Worm (Caenorhabditis elegans): ENCODE results near the gene F38C2.7.

F38C2.7 gene

ce11 chrIV:16238555-16238954, 38.6 kb downstream of the F38C2.7 start, which contains the start of gene srw-61:
Gene srw-61, minus strand, starts transcription at chrIV:16238655.
- TF ChIP-seq nhr-20 (tag; optimal IDR thresholded peaks at IDR 0.05) (no peak), dpl-1 (GFP tag; optimal IDR thresholded peaks at IDR 0.05) (no peak), hpl-2 (GFP tag; optimal IDR thresholded peaks at IDR 0.05) (no peak), lin-35 (GFP tag; optimal IDR thresholded peaks at IDR 0.05) (no peak), efl-1 (optimal IDR thresholded peaks at IDR 0.05) (no peak), efl-1 (GFP tag; optimal IDR thresholded peaks at IDR 0.05 in 1 of 2) (peak in 1 of 2 experiments; percentile 45)

DNA sequence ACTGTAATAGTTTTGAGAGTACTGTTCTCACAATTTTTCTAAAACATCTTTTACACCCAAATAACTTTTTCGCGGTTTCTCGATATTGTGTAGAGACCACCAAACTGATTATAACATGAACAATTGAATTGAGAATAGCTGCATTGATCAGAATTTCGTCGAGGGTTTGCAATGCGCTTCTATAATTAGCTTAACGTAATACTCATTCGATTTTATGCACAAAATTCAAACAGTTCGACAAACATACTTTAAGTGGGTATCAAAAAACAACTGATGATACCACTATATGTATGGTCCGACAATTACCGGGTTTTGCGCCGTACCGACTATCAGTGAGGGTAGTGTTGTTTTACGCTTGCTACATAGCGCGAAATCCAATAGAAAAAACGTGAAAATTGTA, 40.4 kb downstream of the F38C2.7 start:
- TF ChIP-seq sup-37 (GFP tag; optimal IDR thresholded peaks at IDR 0.05) (no peak), unc-86 (tag; optimal IDR thresholded peaks at IDR 0.05) (no peak), elt-3 (tag; optimal IDR thresholded peaks at IDR 0.05) (no peak), sox-4 (tag; optimal IDR thresholded peaks at IDR 0.05) (no peak), ets-5 (GFP tag; IDR thresholded peaks at IDR 0.05) (no peak), snpc-4 (tag; optimal IDR thresholded peaks at IDR 0.05) (no peak), snu-23 (GFP tag; optimal IDR thresholded peaks at IDR 0.05) (no peak), xbp-1 (tag; optimal IDR thresholded peaks at IDR 0.05) (no peak), isw-1 (GFP tag; IDR thresholded peaks at IDR 0.05) (no peak), zip-4 (GFP tag; optimal IDR thresholded peaks at IDR 0.05) (no peak)

DNA sequence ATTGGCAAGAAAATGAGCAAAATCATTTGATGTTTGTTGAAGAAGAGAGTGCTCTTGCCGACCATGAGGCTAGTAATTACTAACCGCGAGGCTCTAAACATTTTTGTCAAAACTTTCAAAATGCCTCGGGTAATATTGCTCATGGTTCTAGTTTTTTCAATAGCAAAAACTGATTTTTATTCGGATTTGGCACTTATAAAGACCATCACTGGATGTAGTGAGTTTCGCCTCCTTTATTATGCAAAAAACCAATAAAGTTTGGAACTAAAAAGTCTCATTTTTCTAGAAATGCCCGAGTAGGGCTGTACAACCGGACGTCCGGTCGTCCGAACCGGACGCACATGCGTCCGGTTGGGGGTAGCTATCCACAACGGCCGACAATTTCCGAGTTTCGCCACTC, 44.2 kb downstream of the F38C2.7 start, which contains the start of the genes hpa-1 and irld-39:
Gene hpa-1 (minus strand): TSS at position 101 of the 400 bp plus-strand sequence.
Gene irld-39 (plus strand): TSS at position 121 of the 400 bp plus-strand sequence.
- TF ChIP-seq egl-13 (tag; optimal IDR thresholded peaks at IDR 0.05) (no peak), F16B12.6 (tag; optimal IDR thresholded peaks at IDR 0.05) (no peak), lin-39 (tag; optimal IDR thresholded peaks at IDR 0.05) (no peak), tbx-2 (tag; optimal IDR thresholded peaks at IDR 0.05) (no peak), Y116A8C.19 (tag; optimal IDR thresholded peaks at IDR 0.05; ENCODE audit: borderline replicate concordance) (no peak), ces-1 (GFP tag; optimal IDR thresholded peaks at IDR 0.05) (no peak)

- TF ChIP-seq zag-1 (tag; optimal IDR thresholded peaks at IDR 0.05) (no peak), C04F5.9 (tag; optimal IDR thresholded peaks at IDR 0.05) (no peak), mab-9 (GFP tag; IDR thresholded peaks at IDR 0.05) (no peak), F16B12.6 (tag; optimal IDR thresholded peaks at IDR 0.05) (no peak), nhr-11 (tag; optimal IDR thresholded peaks at IDR 0.05) (no peak), Y116A8C.19 (tag; optimal IDR thresholded peaks at IDR 0.05; ENCODE audit: borderline replicate concordance) (no peak)
These were observed 46.7 kb downstream of the F38C2.7 start for ce11 chrIV:16230464-16230863.

Measured in whole organism, L1 larva.